Worm (Caenorhabditis elegans): ENCODE data around the gene flp-8.

The flp-8 gene

DNA sequence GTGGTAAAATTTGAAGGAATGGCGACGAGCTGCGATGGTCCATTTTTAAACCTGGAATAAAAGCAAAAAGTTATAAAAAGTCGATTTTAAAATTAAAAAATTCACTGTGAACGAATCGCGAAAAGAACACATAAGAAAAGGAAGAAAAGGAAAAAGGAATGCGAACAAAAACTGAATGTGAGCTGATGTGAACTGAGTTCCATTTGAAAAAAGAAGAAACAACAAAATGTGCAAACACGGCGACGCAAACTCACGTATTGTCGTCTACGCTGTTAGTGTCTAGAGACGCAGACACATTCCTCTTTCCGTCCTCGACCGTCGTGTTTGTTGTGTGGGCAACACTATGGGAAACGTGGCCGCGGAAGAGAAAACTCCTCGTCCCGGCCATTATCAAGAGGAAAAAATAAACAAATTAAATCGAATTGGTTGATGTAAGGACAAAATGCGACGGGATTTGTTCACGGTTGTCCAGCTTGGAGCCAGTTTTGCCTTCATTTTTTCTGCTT is 27.5 kb upstream of the flp-8 start, which contains the start of the genes C27C12.1 and C27C12.4 (continued):
- no peak for TF ChIP-seq nhr-25 (tag; optimal IDR thresholded peaks at IDR 0.05)
- TF ChIP-seq mbf-1 (tag; optimal IDR thresholded peaks at IDR 0.05), result no peak
- peak; percentile 92 for TF ChIP-seq F13H6.1 (tag; optimal IDR thresholded peaks at IDR 0.05)
- no peak for TF ChIP-seq ama-1 (optimal IDR thresholded peaks at IDR 0.05)
- TF ChIP-seq nhr-129 (tag; optimal IDR thresholded peaks at IDR 0.05), result peak; percentile 93
- no peak for TF ChIP-seq ztf-11 (tag; optimal IDR thresholded peaks at IDR 0.05)
- peak; percentile 87 for TF ChIP-seq sma-3 (GFP tag; optimal IDR thresholded peaks at IDR 0.05)
- peak; percentile 70 for TF ChIP-seq snpc-4 (tag; optimal IDR thresholded peaks at IDR 0.05)
- TF ChIP-seq nhr-21 (tag; optimal IDR thresholded peaks at IDR 0.05), result peak; percentile 85
- TF ChIP-seq dmd-4 (tag; optimal IDR thresholded peaks at IDR 0.05), result no peak
- peak; percentile 92 for TF ChIP-seq crh-2 (tag; optimal IDR thresholded peaks at IDR 0.05)
- peak; percentile 90 for TF ChIP-seq sma-9 (GFP tag; optimal IDR thresholded peaks at IDR 0.05)
- no peak for TF ChIP-seq sma-9 (tag; optimal IDR thresholded peaks at IDR 0.05)
- no peak for TF ChIP-seq alr-1 (tag; optimal IDR thresholded peaks at IDR 0.05)
- TF ChIP-seq ztf-1 (GFP tag; conservative IDR thresholded peaks at IDR 0.05), result no peak
- TF ChIP-seq aly-2 (tag; optimal IDR thresholded peaks at IDR 0.05), result no peak
- peak; percentile 43 for TF ChIP-seq nhr-77 (tag; optimal IDR thresholded peaks at IDR 0.05)
- peak; percentile 81 for TF ChIP-seq zag-1 (tag; optimal IDR thresholded peaks at IDR 0.05)
- TF ChIP-seq elt-3 (tag; optimal IDR thresholded peaks at IDR 0.05), result no peak
- TF ChIP-seq unc-55 (GFP tag; optimal IDR thresholded peaks at IDR 0.05), result peak; percentile 96
- peak; percentile 73 for TF ChIP-seq ceh-16 (tag; optimal IDR thresholded peaks at IDR 0.05)
- TF ChIP-seq gmeb-1 (tag; optimal IDR thresholded peaks at IDR 0.05), result peak; percentile 83

DNA sequence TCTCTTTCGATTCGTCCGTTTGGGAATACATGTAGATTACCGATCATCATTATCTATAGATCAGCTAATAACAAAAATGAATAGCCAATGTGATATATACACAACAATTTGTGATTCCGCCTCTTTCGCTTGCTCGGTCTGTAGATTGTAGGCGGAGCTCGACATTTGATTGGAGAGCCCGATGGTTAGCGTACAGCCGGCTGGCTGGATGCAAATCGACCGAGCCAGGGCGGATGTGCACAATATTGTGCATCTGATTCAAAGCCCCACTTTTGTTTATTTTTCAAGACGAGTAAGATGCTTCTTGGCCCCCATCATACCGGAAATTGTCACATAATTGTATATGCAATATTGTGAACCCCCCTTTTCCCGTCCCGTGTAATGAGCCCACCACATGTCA is 19.5 kb upstream of the flp-8 start, which contains the start of gene dmd-4:
Gene dmd-4, minus strand, starts transcription at position 101 of the 400 bp plus-strand sequence.
- no peak for TF ChIP-seq ceh-16 (tag; optimal IDR thresholded peaks at IDR 0.05)
- no peak for TF ChIP-seq Y55F3AM.14 (GFP tag; optimal IDR thresholded peaks at IDR 0.05)
- TF ChIP-seq peb-1 (tag; optimal IDR thresholded peaks at IDR 0.05), result no peak
- TF ChIP-seq lin-13 (GFP tag; optimal IDR thresholded peaks at IDR 0.05), result no peak
- no peak for TF ChIP-seq nhr-23 (tag; optimal IDR thresholded peaks at IDR 0.05)
- TF ChIP-seq egl-27 (tag; optimal IDR thresholded peaks at IDR 0.05), result no peak
- TF ChIP-seq ztf-1 (GFP tag; conservative IDR thresholded peaks at IDR 0.05), result no peak
- no peak for TF ChIP-seq ceh-82 (tag; optimal IDR thresholded peaks at IDR 0.05)
- no peak for TF ChIP-seq fos-1 (tag; optimal IDR thresholded peaks at IDR 0.05)
- TF ChIP-seq nhr-25 (tag; optimal IDR thresholded peaks at IDR 0.05), result no peak
- no peak for TF ChIP-seq dmd-4 (tag; optimal IDR thresholded peaks at IDR 0.05)
- TF ChIP-seq mab-5 (tag; optimal IDR thresholded peaks at IDR 0.05), result no peak
- TF ChIP-seq lin-39 (tag; optimal IDR thresholded peaks at IDR 0.05), result no peak
- no peak for TF ChIP-seq skn-1 (tag; optimal IDR thresholded peaks at IDR 0.05)
- no peak for TF ChIP-seq crh-2 (tag; optimal IDR thresholded peaks at IDR 0.05)

DNA sequence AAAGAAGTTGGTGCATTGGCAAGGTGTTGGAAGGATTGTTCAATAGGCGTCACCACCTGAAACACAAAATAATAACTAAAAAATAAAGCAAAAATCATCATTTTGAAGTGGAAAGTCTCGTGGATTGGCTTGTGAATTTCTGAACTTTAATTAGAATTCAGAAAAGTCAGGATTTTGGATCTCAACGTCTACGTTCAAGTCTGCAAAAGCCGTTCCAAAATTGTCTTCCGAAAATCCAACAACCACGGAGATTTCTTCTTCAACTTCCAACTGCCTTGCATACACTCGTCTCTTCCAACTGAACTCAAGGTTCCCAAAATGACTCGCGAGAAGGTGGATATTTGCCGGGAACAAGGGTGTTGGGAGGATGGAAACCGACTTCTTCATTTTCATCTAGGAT is 15.5 kb upstream of the flp-8 start, which contains the start of gene C27C12.3:
Gene C27C12.3, minus strand, starts transcription at position 101 of the 400 bp plus-strand sequence.
- TF ChIP-seq mdl-1 (tag; optimal IDR thresholded peaks at IDR 0.05) (no peak), skn-1 (tag; optimal IDR thresholded peaks at IDR 0.05) (no peak), aly-2 (tag; optimal IDR thresholded peaks at IDR 0.05) (no peak), Y55F3AM.14 (GFP tag; optimal IDR thresholded peaks at IDR 0.05) (no peak), nhr-11 (tag; optimal IDR thresholded peaks at IDR 0.05) (no peak), unc-39 (tag; optimal IDR thresholded peaks at IDR 0.05) (no peak), fos-1 (tag; optimal IDR thresholded peaks at IDR 0.05) (no peak), ztf-4 (tag; optimal IDR thresholded peaks at IDR 0.05) (no peak), zag-1 (tag; optimal IDR thresholded peaks at IDR 0.05) (no peak), nhr-25 (tag; optimal IDR thresholded peaks at IDR 0.05) (no peak)

DNA sequence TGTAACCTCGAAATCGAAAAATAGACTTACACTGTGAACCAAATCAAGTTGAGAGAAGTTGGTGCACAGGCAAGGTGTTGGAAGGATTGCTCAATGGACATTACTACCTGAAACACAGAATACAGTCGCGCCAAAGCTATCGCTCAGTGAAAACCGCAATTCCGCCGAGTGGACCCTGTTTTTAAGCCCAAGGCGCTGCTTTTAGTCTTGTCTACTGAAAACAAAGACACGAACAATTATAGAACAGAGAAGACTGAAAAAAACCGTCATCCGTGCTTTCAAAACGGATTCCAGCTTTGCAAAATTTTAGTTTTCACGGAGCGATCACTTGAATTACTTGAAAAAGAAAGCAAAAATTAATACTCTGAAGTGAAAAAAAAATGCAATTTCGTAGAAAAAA is 13.0 kb upstream of the flp-8 start, which contains the start of gene F31F6.1:
Gene F31F6.1, minus strand, starts transcription at position 101 of the 400 bp plus-strand sequence.
- TF ChIP-seq unc-62 (GFP tag; optimal IDR thresholded peaks at IDR 0.05), result no peak
- no peak for TF ChIP-seq mab-5 (tag; optimal IDR thresholded peaks at IDR 0.05)
- no peak for TF ChIP-seq aly-2 (tag; optimal IDR thresholded peaks at IDR 0.05)
- TF ChIP-seq nhr-10 (tag; optimal IDR thresholded peaks at IDR 0.05), result no peak
- TF ChIP-seq blmp-1 (tag; optimal IDR thresholded peaks at IDR 0.05; ENCODE audit: insufficient read depth), result no peak

Measured in whole organism, L2 larva.